Worm (Caenorhabditis elegans): ENCODE measurements around the gene Y105C5B.18.

The Y105C5B.18 gene

DNA sequence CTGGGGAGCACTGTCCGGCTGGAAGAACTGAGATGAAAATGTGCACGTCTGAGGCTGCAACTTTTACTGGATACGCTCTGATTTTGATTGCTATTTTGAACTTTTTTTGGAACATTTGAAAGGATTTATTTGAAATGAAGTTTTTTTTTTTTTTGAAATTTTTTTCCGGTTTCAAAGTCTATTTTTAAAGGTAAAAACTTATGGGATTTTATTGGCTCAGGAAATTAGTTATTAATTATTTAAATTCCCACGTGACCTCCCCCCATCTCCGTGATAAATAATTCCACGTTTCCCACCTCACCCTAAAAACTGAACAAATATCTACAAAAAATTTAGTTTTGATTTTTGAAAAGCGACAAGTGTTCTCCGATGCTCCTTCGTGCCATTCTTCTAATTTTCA, at the start of gene Y105C5B.18:
TSS of gene Y105C5B.18 (plus strand) at position 301 of the 400 bp plus-strand sequence.
- TF ChIP-seq T20F7.1 (GFP tag; optimal IDR thresholded peaks at IDR 0.05) (no peak), F49E8.2 (tag; optimal IDR thresholded peaks at IDR 0.05; ENCODE audit: borderline replicate concordance) (no peak), R02D3.7 (tag; optimal IDR thresholded peaks at IDR 0.05) (no peak), nhr-48 (tag; optimal IDR thresholded peaks at IDR 0.05) (no peak), nhr-237 (tag; optimal IDR thresholded peaks at IDR 0.05) (no peak), hlh-11 (tag; optimal IDR thresholded peaks at IDR 0.05) (no peak), pqm-1 (tag; optimal IDR thresholded peaks at IDR 0.05) (no peak), tra-1 (GFP tag; IDR thresholded peaks at IDR 0.05) (no peak), nhr-11 (tag; optimal IDR thresholded peaks at IDR 0.05) (no peak), rbr-2 (tag; optimal IDR thresholded peaks at IDR 0.05) (no peak), ces-1 (GFP tag; optimal IDR thresholded peaks at IDR 0.05) (no peak), mxl-3 (GFP tag; optimal IDR thresholded peaks at IDR 0.05) (no peak)

DNA sequence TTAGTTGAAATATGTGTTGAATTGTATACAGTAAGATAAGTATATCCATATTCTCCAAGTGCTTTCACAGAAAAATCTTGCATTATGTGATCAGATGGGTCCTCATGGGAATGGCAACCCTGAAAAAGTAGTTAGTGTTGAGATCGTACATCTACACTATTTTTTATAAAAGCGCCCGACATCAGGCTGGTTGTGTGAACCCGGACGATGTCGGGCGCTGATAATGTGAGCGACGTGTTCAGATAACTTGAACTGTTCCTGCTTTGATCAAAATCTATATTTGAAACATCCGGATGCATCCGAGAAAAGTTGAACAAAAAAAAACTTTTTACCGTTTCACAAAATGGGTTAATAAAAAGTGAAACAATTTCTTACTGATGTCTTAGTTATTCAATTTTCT, 49.3 kb upstream of the Y105C5B.18 start:
- TF ChIP-seq mdt-29 (GFP tag; IDR thresholded peaks at IDR 0.05) (no peak), lin-15B (tag; optimal IDR thresholded peaks at IDR 0.05) (no peak), pqm-1 (tag; optimal IDR thresholded peaks at IDR 0.05) (no peak)

DNA sequence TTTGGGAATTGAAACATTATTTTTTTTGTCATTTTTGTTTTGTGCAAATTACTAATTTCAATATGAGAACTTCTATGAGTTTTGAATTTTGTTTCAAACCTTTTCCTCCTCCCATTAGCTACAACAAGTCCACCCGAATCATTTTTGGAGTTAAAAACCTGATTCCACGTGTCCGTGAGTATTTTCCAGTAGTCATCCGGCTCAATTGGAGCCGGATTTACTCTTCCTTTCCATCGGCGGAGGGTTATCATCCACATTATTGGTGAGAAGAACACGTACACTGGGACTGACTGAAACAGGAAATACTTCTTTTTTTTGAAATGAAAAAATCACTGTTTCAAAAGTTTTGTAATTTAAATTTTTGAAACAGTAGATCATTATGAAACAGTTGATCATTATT, 41.4 kb upstream of the Y105C5B.18 start:
- TF ChIP-seq aha-1 (tag) (peak; percentile 96), zip-2 (tag; optimal IDR thresholded peaks at IDR 0.05) (no peak), egl-43 (GFP tag; IDR thresholded peaks at IDR 0.05) (no peak)

DNA sequence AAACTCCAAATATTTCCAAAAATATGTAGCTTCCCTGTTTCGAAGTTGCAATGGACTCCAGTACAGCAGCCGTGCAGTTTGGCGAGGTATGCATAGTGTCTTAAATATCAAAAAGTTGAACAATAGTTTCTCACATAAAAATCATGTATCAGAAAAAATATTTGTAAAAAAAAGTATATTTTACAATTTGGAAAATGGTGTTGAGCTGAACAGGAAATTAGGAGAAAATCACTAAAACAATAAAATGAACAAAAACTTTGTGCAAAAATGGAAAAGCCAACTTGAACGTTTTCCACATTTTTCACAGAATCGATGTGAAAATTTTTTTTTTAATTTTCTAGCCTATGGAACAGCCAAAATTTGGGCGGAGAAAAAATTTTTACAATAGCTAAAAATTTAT, 37.7 kb upstream of the Y105C5B.18 start, which contains the start of gene Y105C5B.8:
TSS of gene Y105C5B.8 (minus strand) at position 101 of the 400 bp plus-strand sequence.
- TF ChIP-seq rbr-2 (tag; optimal IDR thresholded peaks at IDR 0.05): no peak
- TF ChIP-seq ZK337.2 (GFP tag; IDR thresholded peaks at IDR 0.05): no peak
- TF ChIP-seq tra-1 (GFP tag; IDR thresholded peaks at IDR 0.05): no peak
- no peak for TF ChIP-seq lin-15B (tag; optimal IDR thresholded peaks at IDR 0.05)
- TF ChIP-seq spr-3 (GFP tag; optimal IDR thresholded peaks at IDR 0.05): no peak
- TF ChIP-seq R02D3.7 (tag; optimal IDR thresholded peaks at IDR 0.05): no peak

DNA sequence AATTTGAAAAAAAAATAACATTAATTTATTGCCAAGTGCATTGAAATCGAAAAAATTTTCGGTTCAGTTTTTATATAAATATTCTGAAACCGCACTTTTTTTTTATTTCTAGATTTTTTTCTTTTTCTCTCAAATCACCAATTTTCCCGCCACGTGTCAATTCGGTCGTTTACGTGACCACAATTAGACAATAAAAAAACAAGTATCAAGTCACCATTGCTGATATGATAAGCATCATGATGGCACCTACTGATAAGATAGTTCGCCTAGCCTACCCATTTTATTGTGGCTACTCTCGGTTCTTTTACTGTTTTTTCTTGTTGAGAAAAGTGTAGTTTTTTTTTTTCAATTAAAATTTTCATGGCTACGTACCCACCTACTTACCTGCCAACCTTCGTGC, 34.6 kb upstream of the Y105C5B.18 start:
- no peak for TF ChIP-seq nhr-76 (tag; optimal IDR thresholded peaks at IDR 0.05)
- peak in 1 of 2 experiments; percentile 51 for TF ChIP-seq mdl-1 (tag; optimal IDR thresholded peaks at IDR 0.05)
- no peak for TF ChIP-seq D1046.2 (GFP tag; IDR thresholded peaks at IDR 0.05)
- TF ChIP-seq arid-1 (GFP tag; conservative IDR thresholded peaks at IDR 0.05): no peak
- no peak for TF ChIP-seq zfp-2 (tag; optimal IDR thresholded peaks at IDR 0.05)
- no peak for TF ChIP-seq daf-19 (GFP tag; conservative IDR thresholded peaks at IDR 0.05)
- TF ChIP-seq daf-12 (tag; optimal IDR thresholded peaks at IDR 0.05): no peak
- no peak for TF ChIP-seq aha-1 (tag)
- TF ChIP-seq nhr-237 (tag; optimal IDR thresholded peaks at IDR 0.05): no peak
- no peak for TF ChIP-seq egl-43 (GFP tag; IDR thresholded peaks at IDR 0.05)
- no peak for TF ChIP-seq ceh-44 (GFP tag; IDR thresholded peaks at IDR 0.05)
- peak; percentile 56 for TF ChIP-seq pqm-1 (tag; optimal IDR thresholded peaks at IDR 0.05)
- TF ChIP-seq lin-38 (GFP tag; IDR thresholded peaks at IDR 0.05): no peak
- TF ChIP-seq madf-9 (GFP tag; conservative IDR thresholded peaks at IDR 0.05): no peak
- TF ChIP-seq zfp-3 (GFP tag; conservative IDR thresholded peaks at IDR 0.05): no peak
- TF ChIP-seq dve-1 (tag; optimal IDR thresholded peaks at IDR 0.05; ENCODE audit: insufficient read depth): peak; percentile 81
- TF ChIP-seq ZK546.5 (tag; optimal IDR thresholded peaks at IDR 0.05): no peak
- no peak for TF ChIP-seq hlh-11 (tag; optimal IDR thresholded peaks at IDR 0.05)
- TF ChIP-seq zip-2 (tag; optimal IDR thresholded peaks at IDR 0.05): no peak
- TF ChIP-seq jun-1 (tag; optimal IDR thresholded peaks at IDR 0.05): no peak
- no peak for TF ChIP-seq daf-8 (GFP tag; IDR thresholded peaks at IDR 0.05)
- TF ChIP-seq hmg-1.1 (GFP tag; IDR thresholded peaks at IDR 0.05): no peak
- no peak for TF ChIP-seq nhr-42 (GFP tag; IDR thresholded peaks at IDR 0.05)
- TF ChIP-seq dpl-1 (GFP tag; optimal IDR thresholded peaks at IDR 0.05): no peak
- TF ChIP-seq unc-130 (GFP tag; optimal IDR thresholded peaks at IDR 0.05): no peak
- TF ChIP-seq aly-2 (tag; optimal IDR thresholded peaks at IDR 0.05): no peak
- TF ChIP-seq F26F4.8 (GFP tag; conservative IDR thresholded peaks at IDR 0.05): no peak
- TF ChIP-seq lim-7 (GFP tag; IDR thresholded peaks at IDR 0.05): no peak
- TF ChIP-seq fos-1 (tag; optimal IDR thresholded peaks at IDR 0.05): no peak
- no peak for TF ChIP-seq saeg-2 (GFP tag; IDR thresholded peaks at IDR 0.05)
- no peak for TF ChIP-seq ZK337.2 (GFP tag; IDR thresholded peaks at IDR 0.05)
- no peak for TF ChIP-seq egl-27 (tag; optimal IDR thresholded peaks at IDR 0.05)

Data from whole organism, L4 larva.